Fruit fly (Drosophila melanogaster) whole organism, embryonic: Measurements from ENCODE around the gene CG18265.

Experiments used
- Bdp1 ChIP-seq: fragments of 200-800 bp; sonication (Bioruptor generic); optimal IDR thresholded peaks from 3 replicates; lab custom pipeline; 2016; ENCODE audit warnings: missing biosample characterization, missing genetic modification characterization
- CG10209 ChIP-seq: fragments of 200-800 bp; sonication (Bioruptor generic); optimal IDR thresholded peaks from 3 replicates; lab custom pipeline; 2017; ENCODE audit warnings: missing biosample characterization, mild to moderate bottlenecking, missing genetic modification characterization, missing genetic modification reagents
- CG10431 ChIP-seq: fragments of 200-800 bp; sonication (Bioruptor generic); optimal IDR thresholded peaks from 3 replicates; lab custom pipeline; 2018; ENCODE audit warnings: missing biosample characterization, mild to moderate bottlenecking, missing genetic modification characterization
- CG10565 ChIP-seq: fragments of 200-800 bp; sonication (Bioruptor generic); optimal IDR thresholded peaks from 3 replicates; lab custom pipeline; 2016; ENCODE audit warnings: missing biosample characterization, mild to moderate bottlenecking, missing genetic modification characterization
- CG11504 ChIP-seq: fragments of 200-800 bp; sonication (Bioruptor generic); optimal IDR thresholded peaks from 3 replicates; lab custom pipeline; 2019; ENCODE audit warnings: missing biosample characterization, mild to moderate bottlenecking, missing genetic modification characterization, moderate library complexity
- CG13123 ChIP-seq: fragments of 200-800 bp; sonication (Bioruptor generic); optimal IDR thresholded peaks from 2 replicates; lab custom pipeline; 2016; ENCODE audit warnings: missing biosample characterization, missing genetic modification characterization
- CG13624 ChIP-seq: fragments of 200-800 bp; sonication (Bioruptor generic); optimal IDR thresholded peaks from 2 replicates; lab custom pipeline; 2016; ENCODE audit warnings: missing biosample characterization, missing genetic modification characterization
- CG14667 ChIP-seq: fragments of 200-800 bp; sonication (Bioruptor generic); IDR thresholded peaks from 2 replicates; pipeline ENCODE4 v1.3.6; 2022; ENCODE audit warnings: missing biosample characterization, missing genetic modification characterization
- CG1529 ChIP-seq: fragments of 200-800 bp; sonication (Bioruptor generic); optimal IDR thresholded peaks from 3 replicates; lab custom pipeline; 2018; ENCODE audit warnings: missing biosample characterization, missing genetic modification characterization
- CG15479 ChIP-seq: fragments of 200-800 bp; sonication (Bioruptor generic); optimal IDR thresholded peaks from 3 replicates; lab custom pipeline; 2019; ENCODE audit warnings: missing biosample characterization, mild to moderate bottlenecking, missing genetic modification characterization, moderate library complexity
- CG18599 ChIP-seq: fragments of 200-800 bp; sonication (Bioruptor generic); optimal IDR thresholded peaks from 3 replicates; lab custom pipeline; 2017; ENCODE audit warnings: missing biosample characterization, missing genetic modification characterization, mild to moderate bottlenecking, moderate library complexity, missing genetic modification reagents
- CG2116 ChIP-seq: fragments of 200-800 bp; sonication (Bioruptor generic); optimal IDR thresholded peaks from 3 replicates; lab custom pipeline; 2018; ENCODE audit warnings: missing biosample characterization, mild to moderate bottlenecking, missing genetic modification characterization
- CG31365 ChIP-seq: fragments of 200-800 bp; sonication (Bioruptor generic); optimal IDR thresholded peaks from 2 replicates; lab custom pipeline; 2018; ENCODE audit warnings: missing biosample characterization, mild to moderate bottlenecking, missing genetic modification characterization
- CG3163 ChIP-seq: fragments of 200-800 bp; sonication (Bioruptor generic); optimal IDR thresholded peaks from 3 replicates; lab custom pipeline; 2016; ENCODE audit warnings: missing biosample characterization, missing genetic modification characterization
- CG3838 ChIP-seq: fragments of 200-800 bp; sonication (Bioruptor generic); optimal IDR thresholded peaks from 3 replicates; lab custom pipeline; 2016; ENCODE audit warnings: missing biosample characterization, missing genetic modification characterization
- CG4424 ChIP-seq: fragments of 200-800 bp; sonication (Bioruptor generic); optimal IDR thresholded peaks from 3 replicates; lab custom pipeline; 2016; ENCODE audit warnings: missing biosample characterization, missing genetic modification characterization
- CG6854 ChIP-seq: fragments of 200-800 bp; sonication (Bioruptor generic); optimal IDR thresholded peaks from 3 replicates; lab custom pipeline; 2017; ENCODE audit warnings: missing biosample characterization, mild to moderate bottlenecking, missing genetic modification characterization
- CG7271 ChIP-seq: fragments of 200-800 bp; sonication (Bioruptor generic); optimal IDR thresholded peaks from 2 replicates; lab custom pipeline; 2018; ENCODE audit warnings: missing biosample characterization, mild to moderate bottlenecking, missing genetic modification characterization, moderate library complexity
- CG7357 ChIP-seq: fragments of 200-800 bp; sonication (Bioruptor generic); IDR thresholded peaks from 3 replicates; pipeline ENCODE4 v1.3.6; 2022; ENCODE audit warnings: missing biosample characterization, missing genetic modification characterization
- CG8281 ChIP-seq: fragments of 200-800 bp; sonication (Bioruptor generic); optimal IDR thresholded peaks from 2 replicates; lab custom pipeline; 2018; ENCODE audit warnings: missing biosample characterization, mild to moderate bottlenecking, missing genetic modification characterization, moderate library complexity
- CG9817 ChIP-seq: fragments of 200-800 bp; sonication (Bioruptor generic); optimal IDR thresholded peaks from 2 replicates; lab custom pipeline; 2018; ENCODE audit warnings: missing biosample characterization, mild to moderate bottlenecking, missing genetic modification characterization, moderate library complexity
- Chrac-16 ChIP-seq: fragments of 200-800 bp; sonication (Bioruptor generic); optimal IDR thresholded peaks from 3 replicates; lab custom pipeline; 2016; ENCODE audit warnings: missing biosample characterization, missing genetic modification characterization
- Dbx ChIP-seq: fragments of 200-800 bp; sonication (Bioruptor generic); IDR thresholded peaks from 3 replicates; pipeline ENCODE4 v1.3.6; 2022; ENCODE audit warnings: missing biosample characterization, missing genetic modification characterization
- Doc2 ChIP-seq: fragments of 200-800 bp; sonication (Bioruptor generic); IDR thresholded peaks from 2 replicates; pipeline ENCODE4 v1.3.6; 2022; ENCODE audit warnings: missing biosample characterization, missing genetic modification characterization
- Dref ChIP-seq: fragments of 200-800 bp; sonication (Bioruptor generic); IDR thresholded peaks from 2 replicates; pipeline ENCODE4 v1.3.6; 2022; ENCODE audit warnings: missing biosample characterization, missing genetic modification characterization
- E2f2 ChIP-seq: fragments of 200-800 bp; sonication (Bioruptor generic); IDR thresholded peaks from 2 replicates; pipeline ENCODE4 v1.3.6; 2022; ENCODE audit warnings: missing biosample characterization, missing genetic modification characterization
- Fer2 ChIP-seq: fragments of 200-800 bp; sonication (Bioruptor generic); optimal IDR thresholded peaks from 2 replicates; lab custom pipeline; 2018; ENCODE audit warnings: missing biosample characterization, mild to moderate bottlenecking, missing genetic modification characterization, moderate library complexity
- H2.0 ChIP-seq: fragments of 200-800 bp; sonication (Bioruptor generic); IDR thresholded peaks from 2 replicates; pipeline ENCODE4 v1.3.6; 2022; ENCODE audit warnings: missing biosample characterization, missing genetic modification characterization
- HLHmδ ChIP-seq: fragments of 200-800 bp; sonication (Bioruptor generic); optimal IDR thresholded peaks from 2 replicates; lab custom pipeline; 2018; ENCODE audit warnings: missing biosample characterization, mild to moderate bottlenecking, missing genetic modification characterization, moderate library complexity
- HmgD ChIP-seq: fragments of 200-800 bp; sonication (Bioruptor generic); optimal IDR thresholded peaks from 3 replicates; lab custom pipeline; 2016; ENCODE audit warnings: missing biosample characterization, missing genetic modification characterization
- Hmr ChIP-seq: fragments of 200-800 bp; sonication (Bioruptor generic); optimal IDR thresholded peaks from 3 replicates; lab custom pipeline; 2017; ENCODE audit warnings: mild to moderate bottlenecking, missing biosample characterization, missing genetic modification reagents, missing genetic modification characterization
- Jarid2 ChIP-seq: fragments of 200-800 bp; sonication (Bioruptor generic); optimal IDR thresholded peaks from 3 replicates; lab custom pipeline; 2017; ENCODE audit warnings: mild to moderate bottlenecking, missing biosample characterization, missing genetic modification reagents, missing genetic modification characterization
- Lhr ChIP-seq: fragments of 200-800 bp; sonication (Bioruptor generic); optimal IDR thresholded peaks from 3 replicates; lab custom pipeline; 2017; ENCODE audit warnings: mild to moderate bottlenecking, missing biosample characterization, missing genetic modification reagents, missing genetic modification characterization
- Meics ChIP-seq: fragments of 200-800 bp; sonication (Bioruptor generic); optimal IDR thresholded peaks from 2 replicates; lab custom pipeline; 2017; ENCODE audit warnings: missing biosample characterization, mild to moderate bottlenecking, missing genetic modification characterization
- Pdp1 ChIP-seq, 2 experiments: fragments of 200-800 bp; sonication (Bioruptor generic); optimal IDR thresholded peaks; 3 replicates each; lab custom pipeline; 2016; ENCODE audit warnings: missing biosample characterization in 2 of 2, missing genetic modification characterization in 2 of 2, mild to moderate bottlenecking in 1 of 2, moderate library complexity in 1 of 2
- Rfx ChIP-seq: fragments of 200-800 bp; sonication (Bioruptor generic); IDR thresholded peaks from 2 replicates; pipeline ENCODE4 v1.3.6; 2022; ENCODE audit warnings: missing biosample characterization, missing genetic modification characterization
- cad ChIP-seq: fragments of >200 bp; optimal IDR thresholded peaks from 2 replicates; lab custom pipeline; 2017; ENCODE audit warnings: missing biosample characterization, missing genetic modification characterization
- chinmo ChIP-seq: fragments of 200-800 bp; sonication (Bioruptor generic); IDR thresholded peaks from 4 replicates; pipeline ENCODE4 v1.3.6; 2022; ENCODE audit warnings: missing biosample characterization, missing genetic modification characterization; ENCODE audit not compliant: partially characterized antibody
- dan ChIP-seq: fragments of 200-800 bp; sonication (Bioruptor generic); IDR thresholded peaks from 2 replicates; pipeline ENCODE4 v1.3.6; 2022; ENCODE audit warnings: missing biosample characterization, missing genetic modification characterization
- ems ChIP-seq: fragments of 200-800 bp; sonication (Bioruptor generic); optimal IDR thresholded peaks from 3 replicates; lab custom pipeline; 2016; ENCODE audit warnings: missing biosample characterization, missing genetic modification characterization
- hth ChIP-seq: fragments of >200 bp; optimal IDR thresholded peaks from 2 replicates; lab custom pipeline; 2017; ENCODE audit warnings: inconsistent platforms
- jing ChIP-seq: fragments of 200-800 bp; sonication (Bioruptor generic); optimal IDR thresholded peaks from 2 replicates; lab custom pipeline; 2018; ENCODE audit warnings: missing biosample characterization, mild to moderate bottlenecking, missing genetic modification characterization
- lov ChIP-seq, 2 experiments: fragments of 200-800 bp in 1 of 2; fragments of >200 bp in 1 of 2; sonication (Bioruptor generic) in 1 of 2; IDR thresholded peaks in 1 of 2; optimal IDR thresholded peaks in 1 of 2; 2 replicates in 1 of 2; 3 replicates in 1 of 2; pipeline versions ENCODE4 v1.3.6 to Lab custom; 2017 to 2022; ENCODE audit warnings: missing biosample characterization in 1 of 2, missing genetic modification characterization in 1 of 2
- pho ChIP-seq: fragments of 200-800 bp; sonication (Bioruptor generic); optimal IDR thresholded peaks from 2 replicates; lab custom pipeline; 2016; ENCODE audit warnings: missing biosample characterization, missing genetic modification characterization
- run ChIP-seq: fragments of 200-800 bp; sonication (Bioruptor generic); optimal IDR thresholded peaks from 3 replicates; lab custom pipeline; 2018; ENCODE audit warnings: missing biosample characterization, mild to moderate bottlenecking, missing genetic modification characterization
- sens ChIP-seq: fragments of 200-800 bp; sonication (Bioruptor generic); peaks from one replicate; lab custom pipeline; 2016; ENCODE audit warnings: missing biosample characterization, missing genetic modification characterization
- sim ChIP-seq: fragments of 200-800 bp; sonication (Bioruptor generic); IDR thresholded peaks from 2 replicates; pipeline ENCODE4 v1.3.6; 2022; ENCODE audit warnings: missing biosample characterization, missing genetic modification characterization
- so ChIP-seq: fragments of 200-800 bp; sonication (Bioruptor generic); IDR thresholded peaks from 3 replicates; pipeline ENCODE4 v1.3.6; 2022; ENCODE audit warnings: missing biosample characterization, missing genetic modification characterization
- tx ChIP-seq: fragments of 200-800 bp; sonication (Bioruptor generic); optimal IDR thresholded peaks from 2 replicates; lab custom pipeline; 2016; ENCODE audit warnings: missing biosample characterization, missing genetic modification characterization
- wek ChIP-seq: fragments of 200-800 bp; sonication (Bioruptor generic); optimal IDR thresholded peaks from 3 replicates; lab custom pipeline; 2018; ENCODE audit warnings: missing biosample characterization, mild to moderate bottlenecking, missing genetic modification characterization, moderate library complexity
- zen2 ChIP-seq: fragments of 200-800 bp; sonication (Bioruptor generic); IDR thresholded peaks from 3 replicates; pipeline ENCODE4 v1.3.6; 2022; ENCODE audit warnings: missing biosample characterization, missing genetic modification characterization; ENCODE audit not compliant: partially characterized antibody

CG18265 gene

dm6 chr3L:17419103-17419741, 20.0 kb upstream of the CG18265 start (continued):
- no peak for TF ChIP-seq lov (optimal IDR thresholded peaks at IDR 0.05; lab: Kevin White, UChicago)
- TF ChIP-seq lov (GFP tag; IDR thresholded peaks at IDR 0.05; lab: Robert Waterston, UW), result no peak
- TF ChIP-seq dan (GFP tag; lab: Robert Waterston, UW), result no peak
- peak in 1 of 2 experiments; percentile 6 for TF ChIP-seq Pdp1 (GFP tag; optimal IDR thresholded peaks at IDR 0.05; lab: Kevin White, UChicago)
- TF ChIP-seq CG2116 (GFP tag; lab: Kevin White, UChicago), result no peak
- TF ChIP-seq cad, result no peak
- peak; percentile 56 for TF ChIP-seq CG7271 (tag; lab: Kevin White, UChicago)
- no peak for TF ChIP-seq CG7357
- TF ChIP-seq jing (GFP tag; lab: Kevin White, UChicago), result no peak
- peak; percentile 30 for TF ChIP-seq sens (GFP tag; lab: Kevin White, UChicago)
- no peak for TF ChIP-seq CG4424 (GFP tag; lab: Kevin White, UChicago)
- TF ChIP-seq CG8281 (tag; lab: Kevin White, UChicago), result no peak
- TF ChIP-seq Bdp1 (GFP tag; lab: Kevin White, UChicago), result no peak
- no peak for TF ChIP-seq Rfx (GFP tag; lab: Robert Waterston, UW)
- TF ChIP-seq Dref, result no peak
- no peak for TF ChIP-seq pho (GFP tag; lab: Kevin White, UChicago)
- no peak for TF ChIP-seq hth (lab: Kevin White, UChicago)
- no peak for TF ChIP-seq Chrac-16 (GFP tag; lab: Kevin White, UChicago)
- no peak for TF ChIP-seq Jarid2 (GFP tag; lab: Kevin White, UChicago)
- TF ChIP-seq CG1529 (GFP tag; lab: Kevin White, UChicago), result no peak
- TF ChIP-seq Lhr, result no peak
- TF ChIP-seq wek (GFP tag; lab: Kevin White, UChicago), result no peak
- no peak for TF ChIP-seq tx
- TF ChIP-seq E2f2 (GFP tag; lab: Robert Waterston, UW), result no peak
- TF ChIP-seq zen2 (GFP tag; lab: Robert Waterston, UW), result no peak
- TF ChIP-seq CG3838 (GFP tag; lab: Kevin White, UChicago), result no peak
- no peak for TF ChIP-seq Fer2
- TF ChIP-seq so (GFP tag; lab: Robert Waterston, UW), result no peak
- no peak for TF ChIP-seq sim (GFP tag; lab: Robert Waterston, UW)
- peak; percentile 66 for TF ChIP-seq CG15479 (GFP tag; lab: Kevin White, UChicago)
- no peak for TF ChIP-seq CG10565 (GFP tag; lab: Kevin White, UChicago)
- TF ChIP-seq CG6854 (GFP tag; lab: Kevin White, UChicago), result no peak
- TF ChIP-seq run (tag; lab: Kevin White, UChicago), result no peak
- TF ChIP-seq CG13624, result no peak
- no peak for TF ChIP-seq CG3163 (GFP tag; lab: Kevin White, UChicago)
- no peak for TF ChIP-seq Meics (GFP tag; lab: Kevin White, UChicago)
- TF ChIP-seq CG13123 (GFP tag; lab: Kevin White, UChicago), result no peak
- no peak for TF ChIP-seq CG31365
- no peak for TF ChIP-seq CG14667 (GFP tag; lab: Robert Waterston, UW)
- TF ChIP-seq ems, result no peak
- no peak for TF ChIP-seq HLHmδ (GFP tag; lab: Kevin White, UChicago)
- no peak for TF ChIP-seq CG10431 (GFP tag; lab: Kevin White, UChicago)
- no peak for TF ChIP-seq H2.0
- TF ChIP-seq HmgD (GFP tag; lab: Kevin White, UChicago), result no peak
- TF ChIP-seq CG18599 (GFP tag; lab: Kevin White, UChicago), result no peak
- TF ChIP-seq Hmr, result peak; percentile 9
- TF ChIP-seq Dbx, result peak; percentile 15; the same call in 1 of the 3 replicates
- TF ChIP-seq chinmo (GFP tag; lab: Robert Waterston, UW), result no peak
- TF ChIP-seq CG11504, result no peak
- TF ChIP-seq CG9817 (tag; lab: Kevin White, UChicago), result no peak
- TF ChIP-seq Doc2 (GFP tag; lab: Robert Waterston, UW), result no peak
- TF ChIP-seq CG10209, result peak; percentile 18
